Fruit fly (Drosophila melanogaster) whole organism, embryonic: Measurements from ENCODE around the gene CG43251.

ENCODE experiments used
- CG10267 ChIP-seq: fragments of 200-800 bp; sonication (Bioruptor generic); optimal IDR thresholded peaks from 2 replicates; lab custom pipeline; 2018; ENCODE audit warnings: missing biosample characterization, mild to moderate bottlenecking, missing genetic modification characterization, moderate library complexity
- CG13123 ChIP-seq: fragments of 200-800 bp; sonication (Bioruptor generic); optimal IDR thresholded peaks from 2 replicates; lab custom pipeline; 2016; ENCODE audit warnings: missing biosample characterization, missing genetic modification characterization
- CG15479 ChIP-seq: fragments of 200-800 bp; sonication (Bioruptor generic); optimal IDR thresholded peaks from 3 replicates; lab custom pipeline; 2019; ENCODE audit warnings: missing biosample characterization, mild to moderate bottlenecking, missing genetic modification characterization, moderate library complexity
- CG15696 ChIP-seq: fragments of 200-800 bp; sonication (Bioruptor generic); optimal IDR thresholded peaks from 2 replicates; lab custom pipeline; 2019; ENCODE audit warnings: missing biosample characterization, mild to moderate bottlenecking, missing genetic modification characterization, moderate library complexity
- CG16815 ChIP-seq: fragments of 200-800 bp; sonication (Bioruptor generic); optimal IDR thresholded peaks from 3 replicates; lab custom pipeline; 2017; ENCODE audit warnings: missing biosample characterization, mild to moderate bottlenecking, missing genetic modification characterization
- CG18599 ChIP-seq: fragments of 200-800 bp; sonication (Bioruptor generic); optimal IDR thresholded peaks from 3 replicates; lab custom pipeline; 2017; ENCODE audit warnings: missing biosample characterization, missing genetic modification characterization, mild to moderate bottlenecking, moderate library complexity, missing genetic modification reagents
- CG2129 ChIP-seq: fragments of 200-800 bp; sonication (Bioruptor generic); IDR thresholded peaks from 2 replicates; pipeline ENCODE4 v1.3.6; 2022; ENCODE audit warnings: missing biosample characterization, missing genetic modification characterization; ENCODE audit not compliant: partially characterized antibody
- CG32772 ChIP-seq: fragments of 200-800 bp; sonication (Bioruptor generic); IDR thresholded peaks from 2 replicates; pipeline ENCODE4 v1.3.6; 2022; ENCODE audit warnings: missing biosample characterization, missing genetic modification characterization
- CG33557 ChIP-seq: fragments of 200-800 bp; sonication (Bioruptor generic); optimal IDR thresholded peaks from 2 replicates; lab custom pipeline; 2019; ENCODE audit warnings: missing biosample characterization, mild to moderate bottlenecking, missing genetic modification characterization, moderate library complexity
- CG3995 ChIP-seq: fragments of 200-800 bp; sonication (Bioruptor generic); optimal IDR thresholded peaks from 3 replicates; lab custom pipeline; 2016; ENCODE audit warnings: missing biosample characterization, missing genetic modification characterization
- CG42726 ChIP-seq: fragments of 200-800 bp; sonication (Bioruptor generic); IDR thresholded peaks from 2 replicates; pipeline ENCODE4 v1.3.6; 2022; ENCODE audit warnings: missing biosample characterization, missing genetic modification characterization; ENCODE audit not compliant: partially characterized antibody
- CG4328 ChIP-seq: fragments of 200-800 bp; sonication (Bioruptor generic); optimal IDR thresholded peaks from 3 replicates; lab custom pipeline; 2017; ENCODE audit warnings: missing biosample characterization, missing genetic modification reagents, missing genetic modification characterization
- CG4707 ChIP-seq: fragments of 200-800 bp; sonication (Bioruptor generic); optimal IDR thresholded peaks from 2 replicates; lab custom pipeline; 2018; ENCODE audit warnings: missing biosample characterization, mild to moderate bottlenecking, missing genetic modification characterization, moderate library complexity
- CG4730 ChIP-seq: fragments of 200-800 bp; sonication (Bioruptor generic); IDR thresholded peaks from 2 replicates; pipeline ENCODE4 v1.3.6; 2022; ENCODE audit warnings: missing biosample characterization, missing genetic modification characterization
- CG6765 ChIP-seq: fragments of 200-800 bp; sonication (Bioruptor generic); optimal IDR thresholded peaks from 3 replicates; lab custom pipeline; 2017; ENCODE audit warnings: missing biosample characterization, mild to moderate bottlenecking, missing genetic modification characterization
- CG7556 ChIP-seq: fragments of 200-800 bp; sonication (Bioruptor generic); optimal IDR thresholded peaks from 2 replicates; lab custom pipeline; 2017; ENCODE audit warnings: missing biosample characterization, mild to moderate bottlenecking, missing genetic modification characterization
- CG8359 ChIP-seq: fragments of 200-800 bp; sonication (Bioruptor generic); optimal IDR thresholded peaks from 2 replicates; lab custom pipeline; 2017; ENCODE audit warnings: missing biosample characterization, mild to moderate bottlenecking, missing genetic modification characterization, borderline replicate concordance
- CG9876 ChIP-seq: fragments of 200-800 bp; sonication (Bioruptor generic); optimal IDR thresholded peaks from 2 replicates; lab custom pipeline; 2016; ENCODE audit warnings: missing biosample characterization, missing genetic modification characterization
- CrebB ChIP-seq: fragments of 200-800 bp; sonication (Bioruptor generic); optimal IDR thresholded peaks from 3 replicates; lab custom pipeline; 2018; ENCODE audit warnings: missing biosample characterization, mild to moderate bottlenecking, missing genetic modification characterization
- D19B ChIP-seq: fragments of 200-800 bp; sonication (Bioruptor generic); optimal IDR thresholded peaks from 2 replicates; lab custom pipeline; 2017; ENCODE audit warnings: missing biosample characterization, mild to moderate bottlenecking, missing genetic modification characterization
- Elba2 ChIP-seq: fragments of 200-800 bp; sonication (Bioruptor generic); optimal IDR thresholded peaks from 3 replicates; lab custom pipeline; 2016; ENCODE audit warnings: missing biosample characterization, missing genetic modification characterization
- H15 ChIP-seq: fragments of 200-800 bp; sonication (Bioruptor generic); IDR thresholded peaks from 3 replicates; pipeline ENCODE4 v1.3.6; 2022; ENCODE audit warnings: missing biosample characterization, missing genetic modification characterization
- HHEX ChIP-seq: fragments of 200-800 bp; sonication (Bioruptor generic); optimal IDR thresholded peaks from 3 replicates; lab custom pipeline; 2017; ENCODE audit warnings: missing biosample characterization, mild to moderate bottlenecking, missing genetic modification characterization, missing genetic modification reagents
- Hr39 ChIP-seq: fragments of >200 bp; optimal IDR thresholded peaks from 2 replicates; lab custom pipeline; 2017
- Lpt ChIP-seq: fragments of >200 bp; optimal IDR thresholded peaks from 2 replicates; lab custom pipeline; 2018; ENCODE audit warnings: missing biosample characterization, missing genetic modification characterization
- Myb ChIP-seq: fragments of 200-800 bp; sonication (Bioruptor generic); optimal IDR thresholded peaks from 2 replicates; lab custom pipeline; 2016; ENCODE audit warnings: missing biosample characterization, missing genetic modification characterization
- NC2α ChIP-seq: fragments of 200-800 bp; sonication (Bioruptor generic); optimal IDR thresholded peaks from 2 replicates; lab custom pipeline; 2016; ENCODE audit warnings: missing biosample characterization, missing genetic modification characterization
- Usf ChIP-seq: fragments of 200-800 bp; sonication (Bioruptor generic); optimal IDR thresholded peaks from 2 replicates; lab custom pipeline; 2017; ENCODE audit warnings: missing genotype, missing biosample characterization, missing genetic modification characterization
- ab ChIP-seq: fragments of 200-800 bp; sonication (Bioruptor generic); optimal IDR thresholded peaks from 2 replicates; lab custom pipeline; 2016; ENCODE audit warnings: missing biosample characterization, missing genetic modification characterization
- ara ChIP-seq: fragments of 200-800 bp; sonication (Bioruptor generic); IDR thresholded peaks from 2 replicates; pipeline ENCODE4 v1.3.6; 2022; ENCODE audit warnings: missing biosample characterization, missing genetic modification characterization
- ash1 ChIP-seq: fragments of 200-800 bp; sonication (Bioruptor generic); optimal IDR thresholded peaks from 2 replicates; lab custom pipeline; 2018; ENCODE audit warnings: missing biosample characterization, mild to moderate bottlenecking, missing genetic modification characterization
- cato ChIP-seq: fragments of 200-800 bp; sonication (Bioruptor generic); optimal IDR thresholded peaks from 2 replicates; lab custom pipeline; 2016; ENCODE audit warnings: missing biosample characterization, missing genetic modification characterization, borderline replicate concordance
- chm ChIP-seq: fragments of 200-800 bp; sonication (Bioruptor generic); IDR thresholded peaks from 2 replicates; pipeline ENCODE4 v1.3.6; 2022; ENCODE audit warnings: missing biosample characterization, missing genetic modification characterization
- croc ChIP-seq: fragments of 200-800 bp; sonication (Bioruptor generic); conservative IDR thresholded peaks from 3 replicates; pipeline ENCODE4 v1.3.6; 2022; ENCODE audit warnings: missing biosample characterization, missing genetic modification characterization
- emc ChIP-seq: fragments of 200-800 bp; sonication (Bioruptor generic); optimal IDR thresholded peaks from 2 replicates; lab custom pipeline; 2016; ENCODE audit warnings: missing biosample characterization, missing genetic modification characterization
- ewg ChIP-seq: fragments of 200-800 bp; sonication (Bioruptor generic); optimal IDR thresholded peaks from 3 replicates; lab custom pipeline; 2017; ENCODE audit warnings: mild to moderate bottlenecking, missing biosample characterization, missing genetic modification reagents, missing genetic modification characterization
- ham ChIP-seq: fragments of 200-800 bp; sonication (Bioruptor generic); IDR thresholded peaks from 2 replicates; pipeline ENCODE4 v1.3.6; 2022; ENCODE audit warnings: missing biosample characterization, missing genetic modification characterization
- hb ChIP-seq: fragments of 200-800 bp; sonication (Bioruptor generic); IDR thresholded peaks from 3 replicates; pipeline ENCODE4 v1.3.6; 2022; ENCODE audit warnings: missing biosample characterization, missing genetic modification characterization; ENCODE audit not compliant: partially characterized antibody
- hbn ChIP-seq: fragments of 200-800 bp; sonication (Bioruptor generic); IDR thresholded peaks from 2 replicates; pipeline ENCODE4 v1.3.6; 2022; ENCODE audit warnings: missing biosample characterization, missing genetic modification characterization; ENCODE audit not compliant: partially characterized antibody
- inv ChIP-seq: fragments of 200-800 bp; sonication (Bioruptor generic); IDR thresholded peaks from 2 replicates; pipeline ENCODE4 v1.3.6; 2022; ENCODE audit warnings: missing biosample characterization, missing genetic modification characterization; ENCODE audit not compliant: partially characterized antibody
- lilli ChIP-seq: fragments of 200-800 bp; sonication (Bioruptor generic); optimal IDR thresholded peaks from 3 replicates; lab custom pipeline; 2016; ENCODE audit warnings: missing biosample characterization, missing genetic modification characterization
- lmd ChIP-seq: fragments of 200-800 bp; sonication (Bioruptor generic); IDR thresholded peaks from 2 replicates; pipeline ENCODE4 v1.3.6; 2022; ENCODE audit warnings: missing biosample characterization, missing genetic modification characterization
- oc ChIP-seq: fragments of 200-800 bp; sonication (Bioruptor generic); optimal IDR thresholded peaks from 2 replicates; lab custom pipeline; 2018; ENCODE audit warnings: missing biosample characterization, mild to moderate bottlenecking, missing genetic modification characterization, moderate library complexity
- org-1 ChIP-seq: fragments of 200-800 bp; sonication (Bioruptor generic); optimal IDR thresholded peaks from 2 replicates; lab custom pipeline; 2017; ENCODE audit warnings: missing biosample characterization, missing genetic modification characterization
- otp ChIP-seq: fragments of 200-800 bp; sonication (Bioruptor generic); IDR thresholded peaks from 3 replicates; pipeline ENCODE4, ENCODE4 v1.3.6; 2022; ENCODE audit warnings: missing biosample characterization, missing genetic modification characterization
- p53 ChIP-seq: fragments of 200-800 bp; sonication (Bioruptor generic); optimal IDR thresholded peaks from 2 replicates; lab custom pipeline; 2016; ENCODE audit warnings: missing biosample characterization, missing genetic modification characterization
- psq ChIP-seq: fragments of 200-800 bp; sonication (Bioruptor generic); optimal IDR thresholded peaks from 2 replicates; lab custom pipeline; 2017; ENCODE audit warnings: missing biosample characterization, missing genetic modification characterization
- pum ChIP-seq: fragments of 200-800 bp; sonication (Bioruptor generic); optimal IDR thresholded peaks from 2 replicates; lab custom pipeline; 2016; ENCODE audit warnings: missing biosample characterization, missing genetic modification characterization
- tio ChIP-seq: fragments of 200-800 bp; sonication (Bioruptor generic); optimal IDR thresholded peaks from 2 replicates; lab custom pipeline; 2017; ENCODE audit warnings: missing biosample characterization, missing genetic modification characterization, inconsistent platforms
- vvl ChIP-seq: fragments of 200-800 bp; sonication (Bioruptor generic); IDR thresholded peaks from 2 replicates; pipeline ENCODE4 v1.3.6; 2022; ENCODE audit warnings: missing biosample characterization, missing genetic modification characterization

Gene CG43251

dm6 chr3L:20785742-20786427 is 27.2 kb downstream of the CG43251 start, which contains the start of gene Pcif1 (continued):
- TF ChIP-seq Usf: no peak
- TF ChIP-seq CG15696: no peak
- TF ChIP-seq hbn (GFP tag; lab: Robert Waterston, UW): peak; percentile 99
- no peak for TF ChIP-seq CG16815
- no peak for TF ChIP-seq ham (GFP tag; lab: Robert Waterston, UW)
- TF ChIP-seq CG32772 (GFP tag; lab: Robert Waterston, UW): no peak
- peak; percentile 20; the same call in 1 of the 2 replicates for TF ChIP-seq vvl (GFP tag; lab: Robert Waterston, UW)
- no peak for TF ChIP-seq CG18599
- TF ChIP-seq oc (tag; lab: Kevin White, UChicago): no peak
- no peak for TF ChIP-seq Hr39 (lab: Kevin White, UChicago)
- TF ChIP-seq HHEX: no peak
- TF ChIP-seq Elba2: no peak
- TF ChIP-seq NC2α: no peak
- TF ChIP-seq inv: peak; percentile 99
- no peak for TF ChIP-seq org-1 (GFP tag; lab: Kevin White, UChicago)
- TF ChIP-seq CG3995 (GFP tag; lab: Kevin White, UChicago): peak; percentile 41
- TF ChIP-seq lmd: no peak
- TF ChIP-seq CG13123 (GFP tag; lab: Kevin White, UChicago): no peak
- peak; percentile 59 for TF ChIP-seq CG10267
- peak; percentile 43 for TF ChIP-seq lilli (GFP tag; lab: Kevin White, UChicago)
- TF ChIP-seq croc (GFP tag; lab: Robert Waterston, UW): no peak
- no peak for TF ChIP-seq CG9876 (GFP tag; lab: Kevin White, UChicago)
- no peak for TF ChIP-seq CG15479 (GFP tag; lab: Kevin White, UChicago)
- no peak for TF ChIP-seq CG7556 (GFP tag; lab: Kevin White, UChicago)
- peak; percentile 98 for TF ChIP-seq CG2129 (GFP tag; lab: Robert Waterston, UW)
- no peak for TF ChIP-seq tio (GFP tag; lab: Kevin White, UChicago)
- peak; percentile 37; the same call in 1 of the 2 replicates for TF ChIP-seq chm (GFP tag; lab: Robert Waterston, UW)
- TF ChIP-seq ab (GFP tag; lab: Kevin White, UChicago): no peak
- TF ChIP-seq Lpt: no peak
- TF ChIP-seq Myb (GFP tag; lab: Kevin White, UChicago): no peak
- peak; percentile 47 for TF ChIP-seq CG33557 (GFP tag; lab: Kevin White, UChicago)
- no peak for TF ChIP-seq D19B (GFP tag; lab: Kevin White, UChicago)
- TF ChIP-seq cato (GFP tag; lab: Kevin White, UChicago): no peak
- no peak for TF ChIP-seq ewg (GFP tag; lab: Kevin White, UChicago)
- no peak for TF ChIP-seq psq (GFP tag; lab: Kevin White, UChicago)
- TF ChIP-seq otp (GFP tag; lab: Robert Waterston, UW): no peak
- peak; percentile 98 for TF ChIP-seq hb (GFP tag; lab: Robert Waterston, UW)
- TF ChIP-seq CG4328: no peak
- TF ChIP-seq CG4707 (GFP tag; lab: Kevin White, UChicago): no peak
- TF ChIP-seq ara: no peak
- no peak for TF ChIP-seq emc (GFP tag; lab: Kevin White, UChicago)
- no peak for TF ChIP-seq H15 (GFP tag; lab: Robert Waterston, UW)
- no peak for TF ChIP-seq p53 (GFP tag; lab: Kevin White, UChicago)
- TF ChIP-seq CG4730 (GFP tag; lab: Robert Waterston, UW): no peak
- no peak for TF ChIP-seq CG8359 (GFP tag; lab: Kevin White, UChicago)
- no peak for TF ChIP-seq CrebB (tag; lab: Kevin White, UChicago)
- TF ChIP-seq CG6765 (GFP tag; lab: Kevin White, UChicago): no peak
- TF ChIP-seq ash1: no peak
- TF ChIP-seq pum (GFP tag; lab: Kevin White, UChicago): no peak
- TF ChIP-seq CG42726 (GFP tag; lab: Robert Waterston, UW): peak; percentile 99
